Worm (Caenorhabditis elegans): Measurements from ENCODE around the gene F42E8.1.
A peak's percentile ranks its signal among the peaks of the same experiment; 100 is the strongest.

The F42E8.1 gene

DNA sequence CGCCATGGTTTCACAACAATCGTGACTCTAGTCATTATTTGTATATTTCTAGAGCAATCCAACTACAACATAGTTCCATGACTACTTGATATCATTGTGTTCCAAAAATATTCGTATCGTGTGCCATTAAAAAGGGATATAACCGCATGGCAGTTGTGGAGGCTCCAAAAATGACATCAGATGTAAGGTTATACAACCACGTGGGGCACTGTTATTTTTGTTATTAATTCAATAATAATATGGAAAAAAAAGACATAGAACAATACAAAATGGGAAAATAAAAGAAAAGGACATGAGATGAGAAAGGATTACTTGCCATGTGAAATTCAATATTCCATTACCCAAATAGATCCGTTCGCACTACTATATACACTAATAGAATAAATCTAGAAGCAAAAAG, 13.5 kb downstream of the F42E8.1 start:
- TF ChIP-seq elt-2 (tag; optimal IDR thresholded peaks at IDR 0.05) = no peak
- no peak for TF ChIP-seq ceh-18 (tag; optimal IDR thresholded peaks at IDR 0.05)

DNA sequence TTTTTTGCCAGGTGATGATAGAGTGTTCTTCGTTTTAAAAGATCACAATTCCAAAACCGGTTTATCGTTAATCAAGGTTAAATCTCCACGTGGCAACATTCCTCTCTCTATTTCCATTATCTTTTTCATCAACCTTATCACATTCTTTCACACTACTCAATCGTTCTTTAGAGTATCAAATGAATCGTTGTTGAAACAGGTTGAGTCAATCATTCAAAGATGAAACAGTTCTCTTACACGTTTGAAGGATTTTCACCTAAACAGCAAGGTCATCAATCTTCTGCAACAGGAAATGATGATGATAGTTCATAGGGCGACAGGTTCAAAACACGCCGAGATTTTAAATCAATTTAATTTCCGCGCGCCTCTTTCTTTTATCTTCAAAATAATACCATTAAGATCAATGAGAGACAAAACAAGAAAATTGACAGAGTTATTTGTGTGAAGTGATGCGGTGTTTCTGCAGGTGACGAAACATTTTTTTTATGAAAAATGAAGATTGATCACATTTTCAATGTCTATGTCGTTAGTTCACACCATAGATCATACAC, 19.3 kb downstream of the F42E8.1 start:
- TF ChIP-seq pros-1 (tag; optimal IDR thresholded peaks at IDR 0.05) = no peak
- no peak for TF ChIP-seq pat-9 (tag; optimal IDR thresholded peaks at IDR 0.05)
- no peak for TF ChIP-seq gmeb-2 (tag; optimal IDR thresholded peaks at IDR 0.05)
- no peak for TF ChIP-seq sox-4 (tag; optimal IDR thresholded peaks at IDR 0.05)
- TF ChIP-seq ceh-18 (tag; optimal IDR thresholded peaks at IDR 0.05) = no peak
- no peak for TF ChIP-seq pag-3 (tag; optimal IDR thresholded peaks at IDR 0.05; ENCODE audit: borderline replicate concordance)

ce11 chrV:13082442-13083126, 20.6 kb downstream of the F42E8.1 start, which contains the start of gene C34B4.2:
C34B4.2 (plus strand) TSS chrV:13083055.
- TF ChIP-seq ceh-31 (tag; optimal IDR thresholded peaks at IDR 0.05) (peak; percentile 29), ceh-19 (GFP tag; optimal IDR thresholded peaks at IDR 0.05) (peak; percentile 57), rnt-1 (tag; optimal IDR thresholded peaks at IDR 0.05) (peak; percentile 7), K02D7.2 (tag; optimal IDR thresholded peaks at IDR 0.05) (no peak), elt-2 (tag; optimal IDR thresholded peaks at IDR 0.05) (peak; percentile 11), tbx-2 (tag; optimal IDR thresholded peaks at IDR 0.05) (peak; percentile 45), ceh-34 (tag; optimal IDR thresholded peaks at IDR 0.05) (peak; percentile 77), ceh-48 (tag; optimal IDR thresholded peaks at IDR 0.05) (no peak), ceh-18 (tag; optimal IDR thresholded peaks at IDR 0.05) (peak; percentile 94), pat-9 (tag; optimal IDR thresholded peaks at IDR 0.05) (peak; percentile 0), Y22D7AL.16 (tag; optimal IDR thresholded peaks at IDR 0.05) (no peak), hlh-8 (tag; optimal IDR thresholded peaks at IDR 0.05) (no peak), unc-42 (tag; optimal IDR thresholded peaks at IDR 0.05) (peak; percentile 41), ceh-2 (tag; optimal IDR thresholded peaks at IDR 0.05) (peak; percentile 35), F13H6.1 (tag; optimal IDR thresholded peaks at IDR 0.05) (no peak)

DNA sequence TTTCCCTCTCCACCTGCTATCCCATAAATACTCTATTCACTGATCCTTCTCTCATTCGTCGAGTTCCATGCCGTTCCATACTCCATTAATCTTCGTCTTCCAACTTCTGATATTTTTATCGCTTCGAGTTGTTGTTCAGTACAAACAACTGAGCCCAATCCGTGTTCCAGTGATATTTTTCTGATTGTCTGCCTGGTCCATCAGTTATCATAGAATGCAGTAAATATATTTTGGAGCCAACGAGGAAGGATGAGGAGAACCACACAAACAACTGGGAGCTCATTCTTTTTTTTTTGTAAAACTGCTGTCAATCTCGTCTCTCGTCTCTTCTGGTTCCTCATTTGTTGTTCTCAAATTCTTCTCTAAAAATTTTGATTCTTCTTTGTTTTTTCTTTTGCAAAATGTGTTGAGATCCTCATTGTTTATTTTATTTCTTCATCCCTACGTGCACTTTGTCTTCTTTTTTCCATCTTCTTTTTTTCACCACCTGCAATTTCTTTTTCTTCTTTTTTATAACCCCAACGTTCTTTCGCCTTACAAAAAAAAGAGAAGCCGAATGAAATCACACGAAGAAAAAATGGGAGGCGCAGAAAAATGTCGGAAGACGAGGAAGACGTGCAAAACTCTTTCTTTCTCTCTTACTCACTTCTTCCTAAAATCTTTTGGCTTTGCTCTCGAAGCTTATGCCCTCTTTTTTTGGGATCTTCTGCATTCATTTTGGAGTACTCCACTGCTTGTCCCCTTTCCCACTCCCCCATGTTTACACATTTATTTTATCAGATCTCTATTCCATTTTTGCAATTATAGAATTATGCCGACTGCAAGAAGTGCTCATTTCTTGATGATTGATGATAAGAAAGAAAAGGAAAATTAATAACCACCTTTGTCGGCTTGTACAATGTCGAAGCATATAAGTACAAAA, 22.1 kb downstream of the F42E8.1 start:
- no peak for TF ChIP-seq pat-9 (tag; optimal IDR thresholded peaks at IDR 0.05)
- TF ChIP-seq syd-9 (tag; optimal IDR thresholded peaks at IDR 0.05) = no peak
- TF ChIP-seq unc-86 (tag; optimal IDR thresholded peaks at IDR 0.05) = no peak
- no peak for TF ChIP-seq ceh-14 (tag; optimal IDR thresholded peaks at IDR 0.05)
- TF ChIP-seq ttx-3 (tag; optimal IDR thresholded peaks at IDR 0.05) = no peak
- TF ChIP-seq ceh-6 (GFP tag; optimal IDR thresholded peaks at IDR 0.05) = no peak
- TF ChIP-seq ceh-18 (tag; optimal IDR thresholded peaks at IDR 0.05) = peak; percentile 54
- TF ChIP-seq npax-4 (tag; optimal IDR thresholded peaks at IDR 0.05) = no peak
- no peak for TF ChIP-seq ceh-24 (tag; optimal IDR thresholded peaks at IDR 0.05)
- TF ChIP-seq hlh-8 (tag; optimal IDR thresholded peaks at IDR 0.05) = no peak
- peak; percentile 31 for TF ChIP-seq unc-42 (tag; optimal IDR thresholded peaks at IDR 0.05)
- no peak for TF ChIP-seq elt-4 (tag; optimal IDR thresholded peaks at IDR 0.05)

DNA sequence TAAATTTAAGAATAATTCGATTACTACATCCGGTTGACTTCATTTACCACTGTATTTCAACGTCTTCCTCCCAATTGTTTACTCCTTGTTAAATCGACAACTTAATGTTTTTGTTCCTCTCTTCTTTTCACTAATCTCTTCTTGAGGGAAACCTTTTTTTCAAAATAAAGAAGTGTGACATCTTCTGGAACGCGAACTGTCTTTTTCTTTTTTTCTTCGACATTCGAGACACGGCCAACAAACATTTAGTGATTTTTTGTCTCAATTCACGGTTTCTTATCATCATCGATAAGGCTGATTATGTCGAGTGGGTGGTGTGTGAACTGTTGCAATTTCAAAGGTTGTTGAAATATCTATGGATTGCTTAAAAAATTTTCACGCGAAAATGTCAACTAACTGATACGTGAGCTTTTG, 23.3 kb downstream of the F42E8.1 start:
- TF ChIP-seq elt-2 (tag; optimal IDR thresholded peaks at IDR 0.05) = peak; percentile 39
- TF ChIP-seq syd-9 (tag; optimal IDR thresholded peaks at IDR 0.05) = no peak

DNA sequence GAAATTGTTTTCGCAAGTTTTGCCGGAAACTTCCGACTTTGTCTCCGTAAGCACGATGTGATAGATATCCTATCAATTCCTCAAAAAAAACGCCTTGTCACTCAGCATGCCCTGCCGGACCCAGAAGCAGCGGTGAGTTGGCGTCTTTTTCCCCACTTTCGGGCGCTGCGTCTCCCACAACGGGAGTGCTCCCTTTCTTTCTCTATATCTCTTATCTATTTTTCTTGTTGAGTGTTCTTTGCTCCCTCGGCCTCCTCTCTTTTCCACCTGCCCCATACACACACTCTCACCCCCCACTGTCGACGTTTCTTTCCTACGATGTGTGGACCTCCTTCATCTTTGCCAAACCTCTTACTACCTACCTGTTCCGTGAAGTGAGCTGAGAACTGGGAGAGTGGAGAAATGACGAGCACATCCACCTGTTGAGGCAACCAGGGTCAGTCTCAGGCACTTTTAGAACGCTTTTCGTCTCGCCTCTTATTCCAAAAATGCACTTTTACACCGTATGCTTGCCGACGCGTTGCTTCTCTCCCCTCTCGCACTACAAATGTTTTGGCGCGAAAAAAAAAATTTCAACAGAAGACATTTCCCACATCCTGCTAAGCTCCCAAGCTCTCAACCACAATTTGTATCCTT, 24.1 kb downstream of the F42E8.1 start:
- TF ChIP-seq unc-42 (tag; optimal IDR thresholded peaks at IDR 0.05) (peak; percentile 24), K09A11.1 (tag; optimal IDR thresholded peaks at IDR 0.05; ENCODE audit: insufficient read depth) (no peak), tbx-2 (tag; optimal IDR thresholded peaks at IDR 0.05) (peak; percentile 55), ama-1 (optimal IDR thresholded peaks at IDR 0.05) (no peak), pqm-1 (tag; optimal IDR thresholded peaks at IDR 0.05) (no peak), hlh-6 (tag; optimal IDR thresholded peaks at IDR 0.05) (no peak), unc-55 (GFP tag; optimal IDR thresholded peaks at IDR 0.05) (peak; percentile 90), elt-2 (tag; optimal IDR thresholded peaks at IDR 0.05) (peak; percentile 10), ceh-19 (GFP tag; optimal IDR thresholded peaks at IDR 0.05) (no peak), ref-2 (tag; optimal IDR thresholded peaks at IDR 0.05) (peak; percentile 14), nfya-1 (tag; optimal IDR thresholded peaks at IDR 0.05) (peak; percentile 66), T23F11.4 (GFP tag; optimal IDR thresholded peaks at IDR 0.05) (no peak), ceh-18 (tag; optimal IDR thresholded peaks at IDR 0.05) (peak; percentile 91), syd-9 (tag; optimal IDR thresholded peaks at IDR 0.05) (peak; percentile 20), mec-3 (tag; optimal IDR thresholded peaks at IDR 0.05; ENCODE audit: borderline replicate concordance) (no peak), ceh-34 (tag; optimal IDR thresholded peaks at IDR 0.05) (peak; percentile 48), ceh-31 (tag; optimal IDR thresholded peaks at IDR 0.05) (peak; percentile 54)

Data from whole organism, late embryonic.